Worm (Caenorhabditis elegans): ENCODE measurements around the gene srh-80.
"Not testable (repeated sequence)": the region's sequence is repeated elsewhere in the genome, so short reads cannot be mapped to it uniquely, and the experiment has no call there.

Gene srh-80

ce11 chrV:189436-189835 lies 30.3 kb upstream of the srh-80 start:
- TF ChIP-seq aly-1 (tag; optimal IDR thresholded peaks at IDR 0.05) (no peak), tbx-37 (GFP tag; conservative IDR thresholded peaks at IDR 0.05) (no peak), pes-1 (GFP tag; IDR thresholded peaks at IDR 0.05) (no peak), tra-4 (tag; optimal IDR thresholded peaks at IDR 0.05) (no peak), ceh-13 (GFP tag; optimal IDR thresholded peaks at IDR 0.05) (no peak), ets-7 (tag; optimal IDR thresholded peaks at IDR 0.05) (no peak), sea-1 (GFP tag; conservative IDR thresholded peaks at IDR 0.05) (no peak), hnd-1 (tag; optimal IDR thresholded peaks at IDR 0.05) (no peak)

- no peak for TF ChIP-seq hnd-1 (tag; optimal IDR thresholded peaks at IDR 0.05)
- no peak for TF ChIP-seq hmbx-1 (tag; optimal IDR thresholded peaks at IDR 0.05)
- no peak for TF ChIP-seq flt-1 (GFP tag; IDR thresholded peaks at IDR 0.05)
- no peak for TF ChIP-seq scrt-1 (GFP tag; IDR thresholded peaks at IDR 0.05)
- no peak for TF ChIP-seq B0310.2 (tag; optimal IDR thresholded peaks at IDR 0.05)
- TF ChIP-seq ama-1 (optimal IDR thresholded peaks at IDR 0.05): no peak
- no peak for TF ChIP-seq ets-7 (tag; optimal IDR thresholded peaks at IDR 0.05)
- TF ChIP-seq aly-1 (tag; optimal IDR thresholded peaks at IDR 0.05): no peak
- no peak for TF ChIP-seq ceh-36 (tag; optimal IDR thresholded peaks at IDR 0.05)
- no peak for TF ChIP-seq tra-4 (tag; optimal IDR thresholded peaks at IDR 0.05)
- TF ChIP-seq sea-1 (GFP tag; conservative IDR thresholded peaks at IDR 0.05): no peak
Measured at ce11 chrV:194760-195159, 25.0 kb upstream of the srh-80 start.

- no peak for TF ChIP-seq flt-1 (GFP tag; IDR thresholded peaks at IDR 0.05)
- TF ChIP-seq hmbx-1 (tag; optimal IDR thresholded peaks at IDR 0.05): no peak
- no peak for TF ChIP-seq pes-1 (GFP tag; IDR thresholded peaks at IDR 0.05)
- no peak for TF ChIP-seq aly-1 (tag; optimal IDR thresholded peaks at IDR 0.05)
- TF ChIP-seq ama-1 (optimal IDR thresholded peaks at IDR 0.05): no peak
- TF ChIP-seq hnd-1 (tag; optimal IDR thresholded peaks at IDR 0.05): no peak
Measured at ce11 chrV:201300-201699, 18.4 kb upstream of the srh-80 start, which contains the start of gene trpp-1. TSS of gene trpp-1 (plus strand) at chrV:201600.

- TF ChIP-seq tra-4 (tag; optimal IDR thresholded peaks at IDR 0.05) (no peak), ceh-36 (tag; optimal IDR thresholded peaks at IDR 0.05) (no peak), ceh-13 (GFP tag; optimal IDR thresholded peaks at IDR 0.05) (no peak), hmbx-1 (tag; optimal IDR thresholded peaks at IDR 0.05) (no peak), aly-1 (tag; optimal IDR thresholded peaks at IDR 0.05) (no peak), F13C5.2 (tag; optimal IDR thresholded peaks at IDR 0.05) (no peak)
Measured at ce11 chrV:203855-204432, 15.8 kb upstream of the srh-80 start, which contains the start of gene lec-12. TSS of gene lec-12 (plus strand) at chrV:204382.

- TF ChIP-seq B0310.2 (tag; optimal IDR thresholded peaks at IDR 0.05) (no peak), aly-1 (tag; optimal IDR thresholded peaks at IDR 0.05) (no peak), ets-7 (tag; optimal IDR thresholded peaks at IDR 0.05) (no peak), pes-1 (GFP tag; IDR thresholded peaks at IDR 0.05) (no peak)
Measured at ce11 chrV:206814-207213, 12.9 kb upstream of the srh-80 start.

- TF ChIP-seq flt-1 (GFP tag; IDR thresholded peaks at IDR 0.05) (no peak), B0310.2 (tag; optimal IDR thresholded peaks at IDR 0.05) (no peak)
Measured at ce11 chrV:211388-212168, 8.2 kb upstream of the srh-80 start.

ce11 chrV:212687-213086 lies 7.0 kb upstream of the srh-80 start, which contains the start of gene DC2.5:
TSS of gene DC2.5 (minus strand) at chrV:212787.
- TF ChIP-seq pes-1 (GFP tag; IDR thresholded peaks at IDR 0.05); scrt-1 (GFP tag; IDR thresholded peaks at IDR 0.05); aly-1 (tag; optimal IDR thresholded peaks at IDR 0.05): not testable (repeated sequence)

- no peak for TF ChIP-seq ceh-13 (GFP tag; optimal IDR thresholded peaks at IDR 0.05)
- TF ChIP-seq hnd-1 (tag; optimal IDR thresholded peaks at IDR 0.05): no peak
- no peak for TF ChIP-seq ets-7 (tag; optimal IDR thresholded peaks at IDR 0.05)
- TF ChIP-seq aly-1 (tag; optimal IDR thresholded peaks at IDR 0.05): no peak
- TF ChIP-seq tbx-11 (GFP tag; IDR thresholded peaks at IDR 0.05): no peak
- TF ChIP-seq ama-1 (optimal IDR thresholded peaks at IDR 0.05): no peak
- no peak for TF ChIP-seq tbx-37 (GFP tag; conservative IDR thresholded peaks at IDR 0.05)
- no peak for TF ChIP-seq B0310.2 (tag; optimal IDR thresholded peaks at IDR 0.05)
- no peak for TF ChIP-seq scrt-1 (GFP tag; IDR thresholded peaks at IDR 0.05)
- TF ChIP-seq flt-1 (GFP tag; IDR thresholded peaks at IDR 0.05): no peak
- TF ChIP-seq hmbx-1 (tag; optimal IDR thresholded peaks at IDR 0.05): no peak
- TF ChIP-seq pes-1 (GFP tag; IDR thresholded peaks at IDR 0.05): no peak
- TF ChIP-seq hmg-4 (GFP tag; optimal IDR thresholded peaks at IDR 0.05): no peak
- TF ChIP-seq tra-4 (tag; optimal IDR thresholded peaks at IDR 0.05): no peak
Measured at ce11 chrV:215697-216096, 4.0 kb upstream of the srh-80 start.

ce11 chrV:216847-217246 lies 2.9 kb upstream of the srh-80 start, which contains the start of gene srh-78:
TSS of gene srh-78 (plus strand) at chrV:217147.
- TF ChIP-seq ceh-13 (GFP tag; optimal IDR thresholded peaks at IDR 0.05) (no peak), tra-4 (tag; optimal IDR thresholded peaks at IDR 0.05) (no peak), flt-1 (GFP tag; IDR thresholded peaks at IDR 0.05) (no peak), hnd-1 (tag; optimal IDR thresholded peaks at IDR 0.05) (no peak), ets-7 (tag; optimal IDR thresholded peaks at IDR 0.05) (no peak), hmbx-1 (tag; optimal IDR thresholded peaks at IDR 0.05) (no peak), scrt-1 (GFP tag; IDR thresholded peaks at IDR 0.05) (no peak), tbx-37 (GFP tag; conservative IDR thresholded peaks at IDR 0.05) (no peak), B0310.2 (tag; optimal IDR thresholded peaks at IDR 0.05) (no peak), hmg-4 (GFP tag; optimal IDR thresholded peaks at IDR 0.05) (no peak)
